In genomic region chrX:6804485-6805295, dm6 we compare ENCODE assay signal across 5 fruit fly cellular contexts.
A peak's percentile ranks its signal among the peaks of the same experiment; 100 is the strongest.
TF ChIP-seq lines count a peak whose summit lies in the region.

No protein-coding gene starts in this region.

TF ChIP-seq in whole organism, adult, 20 proteins besides CTCF, POLR2A, EP300 and RAD21 (continued from another document):
- no peak for TF ChIP-seq CG1620 (GFP tag; optimal IDR thresholded peaks at IDR 0.05; lab: Kevin White, UChicago)
- peak; percentile 81 for TF ChIP-seq CG14711 (tag; optimal IDR thresholded peaks at IDR 0.05; lab: Kevin White, UChicago)
- TF ChIP-seq CG7101 (tag; optimal IDR thresholded peaks at IDR 0.05; lab: Kevin White, UChicago): peak; percentile 93

TF ChIP-seq in whole organism, embryonic, 481 proteins besides CTCF, POLR2A, EP300 and RAD21 (continued from another document and continues in another):
- no peak for TF ChIP-seq gfzf (GFP tag; optimal IDR thresholded peaks at IDR 0.05; lab: Kevin White, UChicago)
- TF ChIP-seq Adf1 (GFP tag; IDR thresholded peaks at IDR 0.05; lab: Robert Waterston, UW): peak; percentile 46; the same call in 1 of the 2 replicates
- TF ChIP-seq vnd (GFP tag; IDR thresholded peaks at IDR 0.05; lab: Robert Waterston, UW; ENCODE audit: partially characterized antibody): no peak
- peak; percentile 69; the same call in 1 of the 2 replicates for TF ChIP-seq toy (GFP tag; IDR thresholded peaks at IDR 0.05; lab: Robert Waterston, UW)
- no peak for TF ChIP-seq hkb (optimal IDR thresholded peaks at IDR 0.05; lab: Kevin White, UChicago)
- peak; percentile 91 for TF ChIP-seq hkb (GFP tag; IDR thresholded peaks at IDR 0.05; lab: Robert Waterston, UW)
- TF ChIP-seq dati (GFP tag; IDR thresholded peaks at IDR 0.05; lab: Robert Waterston, UW): peak; percentile 76
- no peak; the same call in 1 of the 2 replicates for TF ChIP-seq bbx (GFP tag; IDR thresholded peaks at IDR 0.05; lab: Robert Waterston, UW; ENCODE audit: partially characterized antibody)
- TF ChIP-seq CG1529 (GFP tag; optimal IDR thresholded peaks at IDR 0.05; lab: Kevin White, UChicago): peak; percentile 67
- peak; percentile 38 for TF ChIP-seq Bdp1 (GFP tag; optimal IDR thresholded peaks at IDR 0.05; lab: Kevin White, UChicago)
- TF ChIP-seq CG16815 (GFP tag; optimal IDR thresholded peaks at IDR 0.05; lab: Kevin White, UChicago): peak; percentile 76
- TF ChIP-seq CG15011 (GFP tag; optimal IDR thresholded peaks at IDR 0.05; lab: Kevin White, UChicago): no peak
- TF ChIP-seq jing (GFP tag; optimal IDR thresholded peaks at IDR 0.05; lab: Kevin White, UChicago): peak; percentile 64
- TF ChIP-seq D (optimal IDR thresholded peaks at IDR 0.05; lab: Kevin White, UChicago): no peak
- TF ChIP-seq D (GFP tag; optimal IDR thresholded peaks at IDR 0.05; lab: Kevin White, UChicago): peak; percentile 45
- TF ChIP-seq cas (GFP tag; IDR thresholded peaks at IDR 0.05; lab: Robert Waterston, UW): peak; percentile 74
- TF ChIP-seq Aef1 (GFP tag; IDR thresholded peaks at IDR 0.05; lab: Robert Waterston, UW): peak; percentile 87
- peak in 1 of 2 experiments; percentile 53 for TF ChIP-seq Hr51 (GFP tag; optimal IDR thresholded peaks at IDR 0.05; lab: Kevin White, UChicago)
- TF ChIP-seq Hmx (GFP tag; optimal IDR thresholded peaks at IDR 0.05; lab: Kevin White, UChicago): no peak
- peak; percentile 77 for TF ChIP-seq CG4404 (GFP tag; IDR thresholded peaks at IDR 0.05; lab: Robert Waterston, UW)
- TF ChIP-seq CG17385 (GFP tag; optimal IDR thresholded peaks at IDR 0.05; lab: Kevin White, UChicago): peak; percentile 52
- TF ChIP-seq lbe (GFP tag; optimal IDR thresholded peaks at IDR 0.05; lab: Kevin White, UChicago): peak; percentile 95
- peak; percentile 84 for TF ChIP-seq chn (GFP tag; optimal IDR thresholded peaks at IDR 0.05; lab: Kevin White, UChicago)
- peak; percentile 51 for TF ChIP-seq Usf (GFP tag; optimal IDR thresholded peaks at IDR 0.05; lab: Kevin White, UChicago)
- peak; percentile 86 for TF ChIP-seq sens-2 (GFP tag; IDR thresholded peaks at IDR 0.05; lab: Robert Waterston, UW)
- TF ChIP-seq CG12219 (GFP tag; optimal IDR thresholded peaks at IDR 0.05; lab: Kevin White, UChicago): peak; percentile 68
- peak; percentile 34 for TF ChIP-seq cg (GFP tag; optimal IDR thresholded peaks at IDR 0.05; lab: Kevin White, UChicago)
- peak; percentile 36 for TF ChIP-seq shn (GFP tag; optimal IDR thresholded peaks at IDR 0.05; lab: Kevin White, UChicago)
- TF ChIP-seq Dfd (GFP tag; optimal IDR thresholded peaks at IDR 0.05; lab: Kevin White, UChicago): no peak
- no peak for TF ChIP-seq fru (optimal IDR thresholded peaks at IDR 0.05; lab: Kevin White, UChicago)
- TF ChIP-seq oc (tag; optimal IDR thresholded peaks at IDR 0.05; lab: Kevin White, UChicago): peak; percentile 89
- peak; percentile 53 for TF ChIP-seq CG1832 (GFP tag; optimal IDR thresholded peaks at IDR 0.05; lab: Kevin White, UChicago)

TF ChIP-seq in whole organism, prepupa, 60 proteins besides CTCF, POLR2A, EP300 and RAD21 (continued from another document and continues in another):
- TF ChIP-seq cyc (GFP tag; optimal IDR thresholded peaks at IDR 0.05; lab: Kevin White, UChicago) (peak; percentile 94), Eip93F (GFP tag; optimal IDR thresholded peaks at IDR 0.05; lab: Kevin White, UChicago) (peak; percentile 85), Met (GFP tag; optimal IDR thresholded peaks at IDR 0.05; lab: Kevin White, UChicago) (peak; percentile 95), CG8319 (GFP tag; optimal IDR thresholded peaks at IDR 0.05; lab: Kevin White, UChicago) (peak; percentile 83), ss (GFP tag; optimal IDR thresholded peaks at IDR 0.05; lab: Kevin White, UChicago) (peak; percentile 67 to 75), CG6854 (GFP tag; optimal IDR thresholded peaks at IDR 0.05; lab: Kevin White, UChicago) (peak; percentile 17), CG10669 (GFP tag; optimal IDR thresholded peaks at IDR 0.05; lab: Kevin White, UChicago) (peak; percentile 80), achi (GFP tag; optimal IDR thresholded peaks at IDR 0.05; lab: Kevin White, UChicago) (peak; percentile 91), acj6 (GFP tag; optimal IDR thresholded peaks at IDR 0.05; lab: Kevin White, UChicago) (peak; percentile 93), CG7368 (GFP tag; optimal IDR thresholded peaks at IDR 0.05; lab: Kevin White, UChicago) (peak; percentile 78), CG6808 (GFP tag; optimal IDR thresholded peaks at IDR 0.05; lab: Kevin White, UChicago) (peak; percentile 61), spab (GFP tag; optimal IDR thresholded peaks at IDR 0.05; lab: Kevin White, UChicago) (no peak), CG6163 (GFP tag; IDR thresholded peaks at IDR 0.05; lab: Robert Waterston, UW) (peak; percentile 97), CG3919 (GFP tag; optimal IDR thresholded peaks at IDR 0.05; lab: Kevin White, UChicago) (peak; percentile 93), Lpt (GFP tag; optimal IDR thresholded peaks at IDR 0.05; lab: Kevin White, UChicago) (peak; percentile 90), Hr38 (GFP tag; optimal IDR thresholded peaks at IDR 0.05; lab: Kevin White, UChicago) (peak; percentile 78), CG3032 (tag; optimal IDR thresholded peaks at IDR 0.05; lab: Kevin White, UChicago) (peak; percentile 65), Eip75B (GFP tag; optimal IDR thresholded peaks at IDR 0.05; lab: Kevin White, UChicago) (peak; percentile 88), CG11762 (GFP tag; optimal IDR thresholded peaks at IDR 0.05; lab: Kevin White, UChicago; ENCODE audit: insufficient read depth) (peak; percentile 71), CG8119 (GFP tag; IDR thresholded peaks at IDR 0.05; lab: Robert Waterston, UW) (peak; percentile 98), net (GFP tag; optimal IDR thresholded peaks at IDR 0.05; lab: Kevin White, UChicago) (peak; percentile 94), CG31627 (GFP tag; optimal IDR thresholded peaks at IDR 0.05; lab: Kevin White, UChicago) (peak; percentile 96), CG11294 (GFP tag; IDR thresholded peaks at IDR 0.05; lab: Robert Waterston, UW) (peak; percentile 94), CG1621 (tag; optimal IDR thresholded peaks at IDR 0.05; lab: Kevin White, UChicago) (peak; percentile 75), CG6276 (GFP tag; optimal IDR thresholded peaks at IDR 0.05; lab: Kevin White, UChicago) (peak; percentile 92), Sox14 (GFP tag; optimal IDR thresholded peaks at IDR 0.05; lab: Kevin White, UChicago) (peak; percentile 95), fkh (GFP tag; optimal IDR thresholded peaks at IDR 0.05; lab: Kevin White, UChicago) (no peak), Eip78C (GFP tag; lab: Kevin White, UChicago) (peak; percentile 98), Sox15 (GFP tag; optimal IDR thresholded peaks at IDR 0.05; lab: Kevin White, UChicago) (peak; percentile 87), CG16779 (tag; optimal IDR thresholded peaks at IDR 0.05; lab: Kevin White, UChicago) (peak; percentile 80), Hr4 (GFP tag; optimal IDR thresholded peaks at IDR 0.05; lab: Kevin White, UChicago) (peak; percentile 95), lz (GFP tag; optimal IDR thresholded peaks at IDR 0.05; lab: Kevin White, UChicago) (peak; percentile 94), fd85E (GFP tag; optimal IDR thresholded peaks at IDR 0.05; lab: Kevin White, UChicago) (peak; percentile 55)

TF ChIP-seq in whole organism, pupa, 21 proteins besides CTCF, POLR2A, EP300 and RAD21 (continued from another document):
- TF ChIP-seq CG15710 (tag; optimal IDR thresholded peaks at IDR 0.05; lab: Kevin White, UChicago): peak; percentile 80
TF ChIP-seq in whole organism, pupa: peak in this region for 19.

TF ChIP-seq in whole organism, wandering third instar larva, 38 proteins besides CTCF, POLR2A, EP300 and RAD21 (continued from another document):
- peak; percentile 93 for TF ChIP-seq sage (GFP tag; optimal IDR thresholded peaks at IDR 0.05; lab: Kevin White, UChicago)
- peak; percentile 31 for TF ChIP-seq jim (GFP tag; optimal IDR thresholded peaks at IDR 0.05; lab: Kevin White, UChicago)
- no peak for TF ChIP-seq usp (GFP tag; optimal IDR thresholded peaks at IDR 0.05; lab: Kevin White, UChicago)
- TF ChIP-seq GATAd (GFP tag; optimal IDR thresholded peaks at IDR 0.05; lab: Kevin White, UChicago): peak; percentile 18
- no peak for TF ChIP-seq pan (optimal IDR thresholded peaks at IDR 0.05; lab: Kevin White, UChicago)
- TF ChIP-seq Hr78 (GFP tag; optimal IDR thresholded peaks at IDR 0.05; lab: Kevin White, UChicago): no peak
- peak; percentile 70 for TF ChIP-seq Dif (GFP tag; optimal IDR thresholded peaks at IDR 0.05; lab: Kevin White, UChicago; ENCODE audit: partially characterized antibody)
- peak in 1 of 2 experiments; percentile 62 for TF ChIP-seq dl (GFP tag; optimal IDR thresholded peaks at IDR 0.05; lab: Kevin White, UChicago; ENCODE audit: insufficient read depth in 1 of 2, partially characterized antibody in 2 of 2)
- TF ChIP-seq Jra (GFP tag; optimal IDR thresholded peaks at IDR 0.05; lab: Kevin White, UChicago): peak; percentile 93
- TF ChIP-seq woc (GFP tag; optimal IDR thresholded peaks at IDR 0.05; lab: Kevin White, UChicago): peak; percentile 95
- TF ChIP-seq CrebA (GFP tag; optimal IDR thresholded peaks at IDR 0.05; lab: Kevin White, UChicago; ENCODE audit: borderline replicate concordance): no peak
- peak; percentile 91 for TF ChIP-seq psq (GFP tag; optimal IDR thresholded peaks at IDR 0.05; lab: Kevin White, UChicago)
- TF ChIP-seq ey (GFP tag; optimal IDR thresholded peaks at IDR 0.05; lab: Kevin White, UChicago): peak; percentile 96
- TF ChIP-seq dmrt93B (GFP tag; optimal IDR thresholded peaks at IDR 0.05; lab: Kevin White, UChicago): peak; percentile 84
- peak; percentile 45 for TF ChIP-seq Hr83 (GFP tag; optimal IDR thresholded peaks at IDR 0.05; lab: Kevin White, UChicago; ENCODE audit: poor library complexity, severe bottlenecking)
- peak; percentile 91 for TF ChIP-seq brk (GFP tag; optimal IDR thresholded peaks at IDR 0.05; lab: Kevin White, UChicago)
- peak; percentile 90 for TF ChIP-seq Sp1 (GFP tag; optimal IDR thresholded peaks at IDR 0.05; lab: Kevin White, UChicago)
